Fruit fly (Drosophila melanogaster): ENCODE data around the gene Cdc7.

DNA sequence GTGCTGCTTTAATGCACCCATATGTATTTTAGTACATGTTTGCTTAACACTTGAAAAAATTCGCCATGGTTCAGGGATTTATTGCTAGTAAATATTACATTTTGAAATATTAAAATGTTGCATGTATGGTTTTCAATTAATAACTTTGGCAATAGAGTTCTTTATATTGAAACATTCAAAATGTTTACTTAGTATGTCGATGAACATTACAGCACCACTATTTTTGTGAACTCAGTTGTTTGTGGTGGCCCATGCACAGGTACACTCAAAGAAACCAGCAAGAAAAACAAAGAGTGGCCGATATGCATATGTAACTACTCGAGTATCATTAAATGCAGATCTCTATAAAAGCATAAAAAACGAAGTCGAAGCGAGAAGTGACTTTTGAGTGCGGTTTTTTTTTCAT, 47.7 kb downstream of the Cdc7 start:
- TF ChIP-seq N (GFP tag; optimal IDR thresholded peaks at IDR 0.05) (no peak), h (GFP tag; optimal IDR thresholded peaks at IDR 0.05) (no peak), usp (GFP tag; optimal IDR thresholded peaks at IDR 0.05) (no peak), lola (GFP tag; optimal IDR thresholded peaks at IDR 0.05) (no peak), CG32264 (GFP tag; optimal IDR thresholded peaks at IDR 0.05) (no peak), Mio (GFP tag; optimal IDR thresholded peaks at IDR 0.05) (no peak), Dfd (GFP tag; optimal IDR thresholded peaks at IDR 0.05) (no peak), br (GFP tag; optimal IDR thresholded peaks at IDR 0.05) (no peak), CG9705 (GFP tag; optimal IDR thresholded peaks at IDR 0.05) (no peak), woc (GFP tag; optimal IDR thresholded peaks at IDR 0.05) (no peak), jim (GFP tag; optimal IDR thresholded peaks at IDR 0.05) (no peak), Abd-B (GFP tag; optimal IDR thresholded peaks at IDR 0.05) (no peak), psq (GFP tag; optimal IDR thresholded peaks at IDR 0.05) (no peak)

All from whole organism, wandering third instar larva.